Worm (Caenorhabditis elegans) whole organism, mixed stage, embryonic: ENCODE measurements around the gene T27E9.6.

Experiments
- ces-1 ChIP-seq: fragments of 150-350 bp; optimal IDR thresholded peaks from 2 replicates; lab custom pipeline; 2014; ENCODE audit warnings: missing biosample characterization, missing genetic modification reagents, missing genetic modification characterization
- drap-1 ChIP-seq: fragments of 200-800 bp; sonication (Bioruptor generic); optimal IDR thresholded peaks from 3 replicates; lab custom pipeline; 2018; ENCODE audit warnings: mild to moderate bottlenecking, missing genetic modification characterization, missing compliant biosample characterization
- elt-1 ChIP-seq: sonication (generic microtip); optimal IDR thresholded peaks from 2 replicates; lab custom pipeline; 2017; ENCODE audit warnings: missing genetic modification characterization, mild to moderate bottlenecking, missing compliant biosample characterization, antibody characterized with exemption, moderate library complexity, borderline replicate concordance; ENCODE audit not compliant: insufficient read depth
- elt-3 ChIP-seq: fragments of 150-350 bp; optimal IDR thresholded peaks from 2 replicates; lab custom pipeline; 2014; ENCODE audit warnings: missing biosample characterization, missing genetic modification characterization
- mep-1 ChIP-seq: fragments of 150-350 bp; optimal IDR thresholded peaks from 2 replicates; lab custom pipeline; 2017; ENCODE audit warnings: missing biosample characterization, missing genetic modification reagents, missing genetic modification characterization, inconsistent platforms
- mls-2 ChIP-seq: sonication (generic microtip); optimal IDR thresholded peaks from 2 replicates; lab custom pipeline; 2016; ENCODE audit warnings: mild to moderate bottlenecking, missing genetic modification characterization, moderate library complexity, missing compliant biosample characterization
- nhr-28 ChIP-seq: fragments of 150-350 bp; optimal IDR thresholded peaks from 2 replicates; lab custom pipeline; 2014; ENCODE audit warnings: missing biosample characterization, missing genetic modification characterization
- pha-4 ChIP-seq: fragments of 150-350 bp; optimal IDR thresholded peaks from 2 replicates; lab custom pipeline; 2018; ENCODE audit warnings: missing biosample characterization, missing genetic modification reagents, missing genetic modification characterization
- sem-2 ChIP-seq: fragments of 200-800 bp; sonication (Bioruptor generic); optimal IDR thresholded peaks from 2 replicates; lab custom pipeline; 2018; ENCODE audit warnings: mild to moderate bottlenecking, missing genetic modification characterization, missing compliant biosample characterization
- snpc-4 ChIP-seq: fragments of 150-350 bp; optimal IDR thresholded peaks from 2 replicates; lab custom pipeline; 2014; ENCODE audit warnings: missing biosample characterization, missing genetic modification characterization
- unc-39 ChIP-seq: fragments of 150-350 bp; optimal IDR thresholded peaks from 2 replicates; lab custom pipeline; 2014; ENCODE audit warnings: missing biosample characterization, missing genetic modification characterization
- unc-62 ChIP-seq: fragments of 150-350 bp; optimal IDR thresholded peaks from 2 replicates; lab custom pipeline; 2014; ENCODE audit warnings: missing biosample characterization, missing genetic modification reagents, missing genetic modification characterization
- ztf-11 ChIP-seq: fragments of 150-350 bp; optimal IDR thresholded peaks from 2 replicates; lab custom pipeline; 2014; ENCODE audit warnings: missing biosample characterization, missing genetic modification characterization

ce11 chrIII:13476682-13477081 is at the start of gene T27E9.6:
- TF ChIP-seq ces-1 (GFP tag; lab: Kevin White, UChicago), result no peak
- no peak for TF ChIP-seq pha-4 (tag; lab: Kevin White, UChicago)
- no peak for TF ChIP-seq mep-1 (tag; lab: Kevin White, UChicago)
- no peak for TF ChIP-seq snpc-4 (tag; lab: Kevin White, UChicago)
- TF ChIP-seq nhr-28, result no peak
- TF ChIP-seq ztf-11 (tag; lab: Kevin White, UChicago), result no peak
- no peak for TF ChIP-seq drap-1 (GFP tag; lab: Kevin White, UChicago)
- TF ChIP-seq unc-62 (GFP tag; lab: Kevin White, UChicago), result no peak
- TF ChIP-seq mls-2, result no peak
- TF ChIP-seq elt-1, result no peak
- no peak for TF ChIP-seq sem-2 (GFP tag; lab: Kevin White, UChicago)
- TF ChIP-seq elt-3 (tag; lab: Kevin White, UChicago), result no peak
- TF ChIP-seq unc-39 (tag; lab: Kevin White, UChicago), result no peak
